Worm (Caenorhabditis elegans) whole organism, L1 larva: ENCODE results near the gene vit-6.

ENCODE experiments used
- ama-1 ChIP-seq: fragments of 150-350 bp; optimal IDR thresholded peaks from 2 replicates; lab custom pipeline; 2014
- elt-3 ChIP-seq, 6 experiments: fragments of 150-350 bp in 1 of 6; sonication (generic microtip); optimal IDR thresholded peaks; 2 replicates each; lab custom pipeline; 2017 to 2018; ENCODE audit warnings: missing biosample characterization in 6 of 6, missing genetic modification characterization in 6 of 6, inconsistent platforms in 1 of 6
- fkh-4 ChIP-seq: sonication (generic microtip); optimal IDR thresholded peaks from 2 replicates; lab custom pipeline; 2016; ENCODE audit warnings: missing compliant biosample characterization, missing genetic modification characterization, borderline replicate concordance
- mep-1 ChIP-seq: fragments of 150-350 bp; optimal IDR thresholded peaks from 2 replicates; lab custom pipeline; 2014; ENCODE audit warnings: missing biosample characterization, missing genetic modification characterization
- nhr-77 ChIP-seq: fragments of 150-350 bp; optimal IDR thresholded peaks from 2 replicates; lab custom pipeline; 2014; ENCODE audit warnings: missing biosample characterization, missing genetic modification characterization
- sox-4 ChIP-seq: sonication (generic microtip); optimal IDR thresholded peaks from 2 replicates; lab custom pipeline; 2016; ENCODE audit warnings: missing genetic modification characterization, missing compliant biosample characterization
- tbx-2 ChIP-seq: sonication (generic microtip); optimal IDR thresholded peaks from 2 replicates; lab custom pipeline; 2016; ENCODE audit warnings: missing genetic modification characterization, missing compliant biosample characterization
- unc-62 ChIP-seq: fragments of 150-350 bp; optimal IDR thresholded peaks from 2 replicates; lab custom pipeline; 2014; ENCODE audit warnings: missing biosample characterization, missing genetic modification reagents, missing genetic modification characterization
- ztf-4 ChIP-seq: fragments of 150-350 bp; optimal IDR thresholded peaks from 2 replicates; lab custom pipeline; 2014; ENCODE audit warnings: missing biosample characterization, missing genetic modification characterization

DNA sequence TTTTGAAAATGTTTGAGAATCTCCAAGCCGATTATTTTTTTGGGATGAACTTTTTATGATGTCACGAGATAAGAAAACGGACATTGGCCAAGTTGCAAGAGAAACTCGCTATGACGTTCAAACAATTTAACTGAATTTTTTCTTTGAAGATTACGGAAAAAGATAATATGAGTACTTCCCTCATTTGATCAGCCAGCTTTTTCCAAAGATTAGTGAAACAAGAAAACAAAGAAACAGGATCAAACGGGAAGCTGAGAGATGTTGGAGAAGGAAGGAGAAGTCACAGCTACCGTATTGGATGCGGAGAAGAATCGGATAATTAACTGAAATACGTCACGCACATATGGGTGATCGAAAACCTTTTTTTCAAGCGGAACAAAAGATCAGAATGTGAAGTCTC is 6.8 kb upstream of the vit-6 start:
- TF ChIP-seq fkh-4 (tag; lab: Kevin White, UChicago) (no peak), tbx-2 (tag; lab: Kevin White, UChicago) (no peak), sox-4 (no peak), unc-62 (no peak), ama-1 (no peak), ztf-4 (tag; lab: Kevin White, UChicago) (no peak), nhr-77 (tag; lab: Kevin White, UChicago) (no peak), mep-1 (tag; lab: Kevin White, UChicago) (no peak), elt-3 (tag; optimal IDR thresholded peaks at IDR 0.05; lab: Kevin White, UChicago) (no peak)
